Fruit fly (Drosophila melanogaster): ENCODE data around the gene viaf.
A peak's percentile ranks its signal among the peaks of the same experiment; 100 is the strongest.

viaf gene

DNA sequence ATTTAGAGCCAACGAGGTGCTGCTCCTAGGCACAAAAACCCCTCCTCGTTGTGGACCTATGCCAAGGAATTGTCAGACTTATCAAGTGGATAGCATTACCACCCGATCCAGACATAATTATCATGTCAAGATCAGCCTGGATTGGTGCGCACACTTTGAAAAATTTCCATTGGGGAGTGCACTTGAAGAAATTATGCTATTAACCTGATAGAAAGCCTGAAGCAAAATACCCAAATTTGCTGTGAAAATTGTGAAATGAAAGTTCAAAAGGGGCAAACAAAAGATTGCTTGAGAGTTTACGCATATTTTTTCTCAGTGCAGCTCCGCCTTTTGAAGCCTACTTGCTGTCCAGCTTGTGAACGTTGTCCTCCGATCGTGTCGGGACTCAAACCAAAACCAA lies 20.7 kb upstream of the viaf start (continued):
- TF ChIP-seq CG10631 (GFP tag; optimal IDR thresholded peaks at IDR 0.05) (peak; percentile 59), Lpt (GFP tag; optimal IDR thresholded peaks at IDR 0.05) (peak; percentile 4), CG32006 (GFP tag; optimal IDR thresholded peaks at IDR 0.05) (peak; percentile 6), CG6854 (GFP tag; optimal IDR thresholded peaks at IDR 0.05) (no peak), Eip75B (GFP tag; optimal IDR thresholded peaks at IDR 0.05) (no peak), topi (GFP tag; optimal IDR thresholded peaks at IDR 0.05) (no peak), CG34406 (GFP tag; optimal IDR thresholded peaks at IDR 0.05) (no peak), spab (GFP tag; optimal IDR thresholded peaks at IDR 0.05) (no peak), Sox15 (GFP tag; optimal IDR thresholded peaks at IDR 0.05) (no peak), fd59A (GFP tag; optimal IDR thresholded peaks at IDR 0.05) (peak; percentile 39), Blimp-1 (GFP tag; optimal IDR thresholded peaks at IDR 0.05) (no peak), svp (GFP tag) (peak; percentile 65), eg (GFP tag; IDR thresholded peaks at IDR 0.05) (0 out of 3 replicates have a peak, but pooled peaks have one; percentile 15), CG3032 (tag; optimal IDR thresholded peaks at IDR 0.05) (peak; percentile 66), Smox (GFP tag; optimal IDR thresholded peaks at IDR 0.05) (no peak), acj6 (GFP tag; optimal IDR thresholded peaks at IDR 0.05) (no peak), CG10669 (GFP tag; optimal IDR thresholded peaks at IDR 0.05) (peak; percentile 45), fkh (GFP tag; optimal IDR thresholded peaks at IDR 0.05) (no peak), dac (GFP tag; optimal IDR thresholded peaks at IDR 0.05) (no peak), CG8319 (GFP tag; optimal IDR thresholded peaks at IDR 0.05) (peak; percentile 0), CG4318 (GFP tag; optimal IDR thresholded peaks at IDR 0.05) (no peak), CG11294 (GFP tag; IDR thresholded peaks at IDR 0.05) (no peak), achi (GFP tag; optimal IDR thresholded peaks at IDR 0.05) (no peak), CG1621 (tag; optimal IDR thresholded peaks at IDR 0.05) (peak; percentile 29), OdsH (GFP tag; optimal IDR thresholded peaks at IDR 0.05) (no peak), salr (GFP tag; optimal IDR thresholded peaks at IDR 0.05) (peak in 1 of 2 experiments; percentile 27), Hr39 (GFP tag; optimal IDR thresholded peaks at IDR 0.05) (peak; percentile 4), CG9139 (GFP tag; optimal IDR thresholded peaks at IDR 0.05) (no peak), CG3919 (GFP tag; optimal IDR thresholded peaks at IDR 0.05) (peak; percentile 53), Hr38 (GFP tag; optimal IDR thresholded peaks at IDR 0.05) (no peak), Sox102F (GFP tag; optimal IDR thresholded peaks at IDR 0.05) (no peak), esn (GFP tag; optimal IDR thresholded peaks at IDR 0.05) (peak; percentile 41), CG6276 (GFP tag; optimal IDR thresholded peaks at IDR 0.05) (no peak), Ets96B (tag; optimal IDR thresholded peaks at IDR 0.05) (peak; percentile 61), CG11902 (GFP tag; optimal IDR thresholded peaks at IDR 0.05) (no peak), CG31627 (GFP tag; optimal IDR thresholded peaks at IDR 0.05) (no peak)

DNA sequence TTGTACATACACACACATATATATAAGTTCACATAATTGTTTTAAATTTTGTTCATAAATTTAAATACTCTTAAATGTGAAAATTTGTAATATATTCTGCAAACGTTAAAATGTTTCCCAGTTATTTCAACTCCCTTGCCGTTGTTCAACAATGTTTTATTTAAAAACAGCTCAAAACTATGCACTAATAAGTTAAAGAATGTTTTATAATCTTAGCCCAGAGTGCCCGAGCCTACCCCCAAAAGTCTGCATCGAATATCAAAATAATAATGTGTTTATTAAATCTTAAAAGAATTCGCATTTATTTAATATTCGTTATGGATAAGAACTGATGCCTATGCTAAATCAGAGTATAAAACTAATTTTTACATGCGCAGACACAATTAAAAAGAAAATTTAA lies 15.0 kb upstream of the viaf start:
- TF ChIP-seq dsx (GFP tag; optimal IDR thresholded peaks at IDR 0.05; ENCODE audit: poor library complexity, severe bottlenecking) (peak; percentile 82), Lpt (GFP tag; optimal IDR thresholded peaks at IDR 0.05) (no peak)

DNA sequence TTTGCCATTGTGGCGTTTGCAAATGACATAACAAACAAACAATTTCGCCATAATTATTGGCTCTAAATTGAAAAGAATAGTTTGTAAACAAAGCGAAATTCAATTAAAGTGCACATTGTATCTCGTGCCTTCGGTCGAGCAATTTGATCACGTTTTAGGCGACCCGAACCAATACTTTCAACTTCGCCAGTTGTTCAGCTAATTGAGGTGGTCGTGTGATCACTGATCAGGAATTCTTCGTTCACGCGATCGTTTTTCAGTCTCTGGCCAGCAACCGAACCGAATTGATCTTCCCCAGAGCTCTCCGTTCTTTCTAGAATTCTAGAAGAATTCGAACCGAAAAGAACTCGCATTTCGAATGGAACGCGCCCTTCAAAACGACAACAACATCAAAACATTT lies 11.2 kb upstream of the viaf start:
- no peak for TF ChIP-seq CG16779 (tag; optimal IDR thresholded peaks at IDR 0.05)
- TF ChIP-seq svp (GFP tag) = no peak
- TF ChIP-seq CG6163 (GFP tag; IDR thresholded peaks at IDR 0.05) = no peak
- no peak for TF ChIP-seq CG11294 (GFP tag; IDR thresholded peaks at IDR 0.05)
- no peak for TF ChIP-seq CG10631 (GFP tag; optimal IDR thresholded peaks at IDR 0.05)
- TF ChIP-seq fkh (GFP tag; optimal IDR thresholded peaks at IDR 0.05) = no peak
- no peak for TF ChIP-seq Sox15 (GFP tag; optimal IDR thresholded peaks at IDR 0.05)
- TF ChIP-seq dac (GFP tag; optimal IDR thresholded peaks at IDR 0.05) = no peak
- no peak for TF ChIP-seq CG9139 (GFP tag; optimal IDR thresholded peaks at IDR 0.05)
- no peak for TF ChIP-seq ss (GFP tag; optimal IDR thresholded peaks at IDR 0.05)
- no peak for TF ChIP-seq esn (GFP tag; optimal IDR thresholded peaks at IDR 0.05)
- no peak for TF ChIP-seq Sox102F (GFP tag; optimal IDR thresholded peaks at IDR 0.05)
- TF ChIP-seq Hr39 (GFP tag; optimal IDR thresholded peaks at IDR 0.05) = no peak
- no peak for TF ChIP-seq cyc (GFP tag; optimal IDR thresholded peaks at IDR 0.05)
- no peak for TF ChIP-seq CG8319 (GFP tag; optimal IDR thresholded peaks at IDR 0.05)
- no peak for TF ChIP-seq Smox (GFP tag; optimal IDR thresholded peaks at IDR 0.05)
- TF ChIP-seq achi (GFP tag; optimal IDR thresholded peaks at IDR 0.05) = no peak

All from whole organism, prepupa.